Fruit fly (Drosophila melanogaster) whole organism, embryonic: Measurements from ENCODE around the gene CG13075.

Experiments used
- Bteb2 ChIP-seq: fragments of 200-800 bp; sonication (Bioruptor generic); optimal IDR thresholded peaks from 2 replicates; lab custom pipeline; 2016; ENCODE audit warnings: missing biosample characterization, missing genetic modification characterization
- CG13775 ChIP-seq: fragments of 200-800 bp; sonication (Bioruptor generic); optimal IDR thresholded peaks from 3 replicates; lab custom pipeline; 2017; ENCODE audit warnings: missing biosample characterization, mild to moderate bottlenecking, missing genetic modification characterization
- CG13894 ChIP-seq: fragments of 200-800 bp; sonication (Bioruptor generic); optimal IDR thresholded peaks from 3 replicates; lab custom pipeline; 2018; ENCODE audit warnings: missing biosample characterization, mild to moderate bottlenecking, missing genetic modification characterization, moderate library complexity
- CG14014 ChIP-seq: fragments of 200-800 bp; sonication (Bioruptor generic); IDR thresholded peaks from 2 replicates; pipeline ENCODE4 v1.3.6; 2022; ENCODE audit warnings: missing biosample characterization, missing genetic modification characterization
- CG14667 ChIP-seq: fragments of 200-800 bp; sonication (Bioruptor generic); IDR thresholded peaks from 2 replicates; pipeline ENCODE4 v1.3.6; 2022; ENCODE audit warnings: missing biosample characterization, missing genetic modification characterization
- CG14710 ChIP-seq: fragments of 200-800 bp; sonication (Bioruptor generic); optimal IDR thresholded peaks from 3 replicates; lab custom pipeline; 2019; ENCODE audit warnings: missing biosample characterization, mild to moderate bottlenecking, missing genetic modification characterization, moderate library complexity
- CG15073 ChIP-seq: fragments of 200-800 bp; sonication (Bioruptor generic); optimal IDR thresholded peaks from 2 replicates; lab custom pipeline; 2016; ENCODE audit warnings: missing biosample characterization, missing genetic modification characterization
- CG1529 ChIP-seq: fragments of 200-800 bp; sonication (Bioruptor generic); optimal IDR thresholded peaks from 3 replicates; lab custom pipeline; 2018; ENCODE audit warnings: missing biosample characterization, missing genetic modification characterization
- CG16815 ChIP-seq: fragments of 200-800 bp; sonication (Bioruptor generic); optimal IDR thresholded peaks from 3 replicates; lab custom pipeline; 2017; ENCODE audit warnings: missing biosample characterization, mild to moderate bottlenecking, missing genetic modification characterization
- CG17361 ChIP-seq: fragments of 200-800 bp; sonication (Bioruptor generic); IDR thresholded peaks from 3 replicates; pipeline ENCODE4 v1.3.6; 2022; ENCODE audit warnings: missing biosample characterization, missing genetic modification characterization
- CG17385 ChIP-seq: fragments of 200-800 bp; sonication (Bioruptor generic); optimal IDR thresholded peaks from 3 replicates; lab custom pipeline; 2018; ENCODE audit warnings: missing biosample characterization, mild to moderate bottlenecking, missing genetic modification characterization
- CG1792 ChIP-seq: fragments of 200-800 bp; sonication (Bioruptor generic); optimal IDR thresholded peaks from 2 replicates; lab custom pipeline; 2016; ENCODE audit warnings: missing biosample characterization, missing genetic modification characterization
- CG31441 ChIP-seq: fragments of 200-800 bp; sonication (Bioruptor generic); IDR thresholded peaks from 2 replicates; pipeline ENCODE4 v1.3.6; 2022; ENCODE audit warnings: missing biosample characterization, missing genetic modification characterization
- CG3407 ChIP-seq: fragments of 200-800 bp; sonication (Bioruptor generic); optimal IDR thresholded peaks from 2 replicates; lab custom pipeline; 2018; ENCODE audit warnings: missing biosample characterization, mild to moderate bottlenecking, missing genetic modification characterization
- CG4854 ChIP-seq: fragments of 200-800 bp; sonication (Bioruptor generic); optimal IDR thresholded peaks from 2 replicates; lab custom pipeline; 2016; ENCODE audit warnings: missing biosample characterization, missing genetic modification characterization, inconsistent platforms
- CG6689 ChIP-seq: fragments of 200-800 bp; sonication (Bioruptor generic); IDR thresholded peaks from 2 replicates; pipeline ENCODE4 v1.3.6; 2022; ENCODE audit warnings: missing biosample characterization, missing genetic modification characterization
- CG7271 ChIP-seq: fragments of 200-800 bp; sonication (Bioruptor generic); optimal IDR thresholded peaks from 2 replicates; lab custom pipeline; 2018; ENCODE audit warnings: missing biosample characterization, mild to moderate bottlenecking, missing genetic modification characterization, moderate library complexity
- CG9817 ChIP-seq: fragments of 200-800 bp; sonication (Bioruptor generic); optimal IDR thresholded peaks from 2 replicates; lab custom pipeline; 2018; ENCODE audit warnings: missing biosample characterization, mild to moderate bottlenecking, missing genetic modification characterization, moderate library complexity
- Camta ChIP-seq: fragments of 200-800 bp; sonication (Bioruptor generic); optimal IDR thresholded peaks from 2 replicates; lab custom pipeline; 2016; ENCODE audit warnings: missing biosample characterization, missing genetic modification characterization
- CoRest ChIP-seq: fragments of 200-800 bp; sonication (Bioruptor generic); optimal IDR thresholded peaks from 3 replicates; lab custom pipeline; 2018; ENCODE audit warnings: missing biosample characterization, mild to moderate bottlenecking, missing genetic modification characterization, moderate library complexity
- Dad ChIP-seq: fragments of 200-800 bp; sonication (Bioruptor generic); optimal IDR thresholded peaks from 3 replicates; lab custom pipeline; 2016; ENCODE audit warnings: missing biosample characterization, missing genetic modification characterization
- Dbx ChIP-seq: fragments of 200-800 bp; sonication (Bioruptor generic); IDR thresholded peaks from 3 replicates; pipeline ENCODE4 v1.3.6; 2022; ENCODE audit warnings: missing biosample characterization, missing genetic modification characterization
- Fer1 ChIP-seq: fragments of 200-800 bp; sonication (Bioruptor generic); optimal IDR thresholded peaks from 2 replicates; lab custom pipeline; 2017; ENCODE audit warnings: missing biosample characterization, mild to moderate bottlenecking, missing genetic modification characterization
- Fer3 ChIP-seq: fragments of 200-800 bp; sonication (Bioruptor generic); optimal IDR thresholded peaks from 2 replicates; lab custom pipeline; 2018; ENCODE audit warnings: missing biosample characterization, mild to moderate bottlenecking, missing genetic modification characterization, moderate library complexity
- GATAe ChIP-seq: fragments of 200-800 bp; sonication (Bioruptor generic); conservative IDR thresholded peaks from 2 replicates; pipeline ENCODE4 v1.3.6; 2022; ENCODE audit warnings: missing biosample characterization, missing genetic modification characterization
- Gug ChIP-seq: fragments of 200-800 bp; sonication (Bioruptor generic); IDR thresholded peaks from 4 replicates; pipeline ENCODE4 v1.3.6; 2022; ENCODE audit warnings: missing biosample characterization, missing genetic modification characterization
- HLH4C ChIP-seq: fragments of 200-800 bp; sonication (Bioruptor generic); IDR thresholded peaks from 3 replicates; pipeline ENCODE4 v1.3.6; 2022; ENCODE audit warnings: missing biosample characterization, missing genetic modification characterization; ENCODE audit not compliant: partially characterized antibody
- Hey ChIP-seq: fragments of 200-800 bp; sonication (Bioruptor generic); optimal IDR thresholded peaks from 3 replicates; lab custom pipeline; 2018; ENCODE audit warnings: missing biosample characterization, mild to moderate bottlenecking, missing genetic modification characterization
- Lim3 ChIP-seq: fragments of 200-800 bp; sonication (Bioruptor generic); IDR thresholded peaks from 2 replicates; pipeline ENCODE4 v1.3.6; 2022; ENCODE audit warnings: missing biosample characterization, missing genetic modification characterization
- Poxn ChIP-seq: fragments of 200-800 bp; sonication (Bioruptor generic); IDR thresholded peaks from 2 replicates; pipeline ENCODE4 v1.3.6; 2022; ENCODE audit warnings: missing biosample characterization, missing genetic modification characterization
- ap ChIP-seq: fragments of 200-800 bp; sonication (Bioruptor generic); IDR thresholded peaks from 2 replicates; pipeline ENCODE4 v1.3.6; 2022; ENCODE audit warnings: missing biosample characterization, missing genetic modification characterization
- bigmax ChIP-seq: fragments of 200-800 bp; sonication (Bioruptor generic); optimal IDR thresholded peaks from 2 replicates; lab custom pipeline; 2018; ENCODE audit warnings: missing biosample characterization, mild to moderate bottlenecking, missing genetic modification characterization
- crol ChIP-seq: fragments of 200-800 bp; sonication (Bioruptor generic); IDR thresholded peaks from 2 replicates; pipeline ENCODE4 v1.3.6; 2022; ENCODE audit warnings: missing biosample characterization, missing genetic modification characterization
- crp ChIP-seq, 2 experiments: fragments of 200-800 bp; sonication (Bioruptor generic); optimal IDR thresholded peaks; 2 replicates in 1 of 2; 3 replicates in 1 of 2; lab custom pipeline; 2017; ENCODE audit warnings: missing biosample characterization in 2 of 2, missing genetic modification characterization in 2 of 2, mild to moderate bottlenecking in 1 of 2, moderate library complexity in 1 of 2
- dati ChIP-seq: fragments of 200-800 bp; sonication (Bioruptor generic); IDR thresholded peaks from 2 replicates; pipeline ENCODE4 v1.3.6; 2022; ENCODE audit warnings: missing biosample characterization, missing genetic modification characterization
- dmrt11E ChIP-seq: fragments of 200-800 bp; sonication (Bioruptor generic); optimal IDR thresholded peaks from 3 replicates; lab custom pipeline; 2018; ENCODE audit warnings: missing biosample characterization, mild to moderate bottlenecking, missing genetic modification characterization, moderate library complexity
- gce ChIP-seq: fragments of 200-800 bp; sonication (Bioruptor generic); IDR thresholded peaks from 3 replicates; pipeline ENCODE4 v1.3.6; 2022; ENCODE audit warnings: missing biosample characterization, missing genetic modification characterization
- gcm2 ChIP-seq: fragments of 200-800 bp; sonication (Bioruptor generic); optimal IDR thresholded peaks from 2 replicates; lab custom pipeline; 2016; ENCODE audit warnings: missing biosample characterization, missing genetic modification characterization
- gfzf ChIP-seq: fragments of 200-800 bp; sonication (Bioruptor generic); optimal IDR thresholded peaks from 2 replicates; lab custom pipeline; 2016; ENCODE audit warnings: missing biosample characterization, mild to moderate bottlenecking, missing genetic modification characterization, moderate library complexity
- insv ChIP-seq, 2 experiments: fragments of 200-800 bp; sonication (Bioruptor generic); optimal IDR thresholded peaks; 3 replicates each; lab custom pipeline; 2016 to 2018; ENCODE audit warnings: missing biosample characterization in 2 of 2, missing genetic modification characterization in 2 of 2
- kah ChIP-seq: fragments of 200-800 bp; sonication (Bioruptor generic); optimal IDR thresholded peaks from 2 replicates; lab custom pipeline; 2018; ENCODE audit warnings: missing biosample characterization, mild to moderate bottlenecking, missing genetic modification characterization
- klu ChIP-seq: fragments of 200-800 bp; sonication (Bioruptor generic); IDR thresholded peaks from 2 replicates; pipeline ENCODE4 v1.3.6; 2022; ENCODE audit warnings: missing biosample characterization, missing genetic modification characterization
- lmd ChIP-seq: fragments of 200-800 bp; sonication (Bioruptor generic); IDR thresholded peaks from 2 replicates; pipeline ENCODE4 v1.3.6; 2022; ENCODE audit warnings: missing biosample characterization, missing genetic modification characterization
- maf-S ChIP-seq: fragments of 200-800 bp; sonication (Bioruptor generic); optimal IDR thresholded peaks from 2 replicates; lab custom pipeline; 2016; ENCODE audit warnings: missing biosample characterization, missing genetic modification characterization
- pum ChIP-seq: fragments of 200-800 bp; sonication (Bioruptor generic); optimal IDR thresholded peaks from 2 replicates; lab custom pipeline; 2016; ENCODE audit warnings: missing biosample characterization, missing genetic modification characterization
- ranshi ChIP-seq: fragments of 200-800 bp; sonication (Bioruptor generic); IDR thresholded peaks from 2 replicates; pipeline ENCODE4 v1.3.6; 2022; ENCODE audit warnings: missing biosample characterization, missing genetic modification characterization
- sens-2 ChIP-seq: fragments of 200-800 bp; sonication (Bioruptor generic); IDR thresholded peaks from 2 replicates; pipeline ENCODE4 v1.3.6; 2022; ENCODE audit warnings: missing biosample characterization, missing genetic modification characterization
- shn ChIP-seq: fragments of 200-800 bp; sonication (Bioruptor generic); optimal IDR thresholded peaks from 3 replicates; lab custom pipeline; 2016; ENCODE audit warnings: missing biosample characterization, missing genetic modification characterization
- sim ChIP-seq: fragments of 200-800 bp; sonication (Bioruptor generic); IDR thresholded peaks from 2 replicates; pipeline ENCODE4 v1.3.6; 2022; ENCODE audit warnings: missing biosample characterization, missing genetic modification characterization
- sob ChIP-seq: fragments of 200-800 bp; sonication (Bioruptor generic); IDR thresholded peaks from 2 replicates; pipeline ENCODE4 v1.3.6; 2022; ENCODE audit warnings: missing biosample characterization, missing genetic modification characterization
- zf30C ChIP-seq: fragments of 200-800 bp; sonication (Bioruptor generic); optimal IDR thresholded peaks from 3 replicates; lab custom pipeline; 2018; ENCODE audit warnings: missing biosample characterization, mild to moderate bottlenecking, missing genetic modification characterization

The CG13075 gene

DNA sequence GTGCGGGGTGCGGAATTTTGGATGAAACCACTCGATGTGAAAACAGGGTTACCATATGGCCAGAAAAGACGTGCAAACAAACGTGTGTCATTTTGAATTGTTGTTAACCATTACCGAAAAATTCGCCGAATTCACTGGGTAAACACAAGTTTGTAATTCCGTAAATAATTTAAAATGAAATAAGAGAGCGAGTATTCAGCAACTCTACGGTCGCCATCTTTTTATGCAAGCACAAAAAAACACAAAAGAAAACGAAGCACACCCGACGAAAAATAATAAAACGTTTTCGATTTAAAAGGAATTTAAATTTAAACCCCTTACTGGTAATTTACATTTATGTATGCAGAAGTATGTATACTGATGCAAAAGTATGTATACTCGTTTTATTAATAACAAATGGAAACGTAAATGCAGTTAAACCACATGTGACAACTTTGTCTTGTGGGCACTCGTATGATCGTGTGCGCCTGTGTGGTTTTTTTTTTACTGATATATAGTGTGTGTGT lies 37.9 kb upstream of the CG13075 start (continued):
- peak; percentile 55 for TF ChIP-seq Poxn
- peak; percentile 90 for TF ChIP-seq CG9817 (tag; lab: Kevin White, UChicago)
- peak; percentile 92 for TF ChIP-seq lmd (GFP tag; lab: Robert Waterston, UW)
- TF ChIP-seq GATAe (GFP tag; lab: Robert Waterston, UW), result peak; percentile 63; the same call in 1 of the 2 replicates
- TF ChIP-seq dati (GFP tag; lab: Robert Waterston, UW), result peak; percentile 79
- peak; percentile 88 for TF ChIP-seq CG17361
- peak; percentile 60; the same call in 3 of the 4 replicates for TF ChIP-seq Gug (GFP tag; lab: Robert Waterston, UW)
- TF ChIP-seq Bteb2 (GFP tag; lab: Kevin White, UChicago), result peak; percentile 89
- peak; percentile 78 for TF ChIP-seq CG16815 (GFP tag; lab: Kevin White, UChicago)
- TF ChIP-seq CG14710 (tag; lab: Kevin White, UChicago), result peak; percentile 90
- peak; percentile 96 for TF ChIP-seq Fer3 (tag; lab: Kevin White, UChicago)
- TF ChIP-seq CG7271 (tag; lab: Kevin White, UChicago), result peak; percentile 94
- peak; percentile 82 for TF ChIP-seq pum
- peak; percentile 89 for TF ChIP-seq CG1529 (GFP tag; lab: Kevin White, UChicago)
- no peak for TF ChIP-seq bigmax
- TF ChIP-seq Fer1 (GFP tag; lab: Kevin White, UChicago), result peak; percentile 97
- peak; percentile 90 for TF ChIP-seq ranshi (GFP tag; lab: Robert Waterston, UW)
- peak; percentile 82 for TF ChIP-seq CG13775 (GFP tag; lab: Kevin White, UChicago)
- TF ChIP-seq insv (GFP tag; optimal IDR thresholded peaks at IDR 0.05; lab: Kevin White, UChicago), result peak in 1 of 2 experiments; percentile 20
- TF ChIP-seq Camta (GFP tag; lab: Kevin White, UChicago), result peak; percentile 87
- TF ChIP-seq CoRest, result peak; percentile 95
- TF ChIP-seq ap (GFP tag; lab: Robert Waterston, UW), result peak; percentile 88
- TF ChIP-seq CG15073 (GFP tag; lab: Kevin White, UChicago), result no peak
- no peak for TF ChIP-seq zf30C (GFP tag; lab: Kevin White, UChicago)
- peak; percentile 79 for TF ChIP-seq CG4854
- peak; percentile 73 for TF ChIP-seq CG31441 (GFP tag; lab: Robert Waterston, UW)
- TF ChIP-seq Hey (tag; lab: Kevin White, UChicago), result peak; percentile 63
- TF ChIP-seq Dbx (GFP tag; lab: Robert Waterston, UW), result peak; percentile 94
- TF ChIP-seq CG17385 (GFP tag; lab: Kevin White, UChicago), result peak; percentile 94
- peak; percentile 92 for TF ChIP-seq gcm2 (GFP tag; lab: Kevin White, UChicago)
- peak; percentile 93 for TF ChIP-seq sob (GFP tag; lab: Robert Waterston, UW)
- TF ChIP-seq crol (GFP tag; lab: Robert Waterston, UW), result peak; percentile 93
- TF ChIP-seq HLH4C, result no peak
- peak; percentile 78 for TF ChIP-seq klu
- TF ChIP-seq crp (GFP tag; optimal IDR thresholded peaks at IDR 0.05; lab: Kevin White, UChicago), result peak in 1 of 2 experiments; percentile 44
- peak; percentile 69; the same call in 1 of the 2 replicates for TF ChIP-seq Lim3 (GFP tag; lab: Robert Waterston, UW)
- TF ChIP-seq CG14667 (GFP tag; lab: Robert Waterston, UW), result peak; percentile 86
- peak; percentile 94 for TF ChIP-seq CG13894 (tag; lab: Kevin White, UChicago)
- peak; percentile 89 for TF ChIP-seq CG1792 (GFP tag; lab: Kevin White, UChicago)
- TF ChIP-seq Dad (GFP tag; lab: Kevin White, UChicago), result peak; percentile 83
- peak; percentile 91 for TF ChIP-seq maf-S (GFP tag; lab: Kevin White, UChicago)
- peak; percentile 80; the same call in 1 of the 2 replicates for TF ChIP-seq sens-2 (GFP tag; lab: Robert Waterston, UW)
- peak; percentile 75 for TF ChIP-seq shn (GFP tag; lab: Kevin White, UChicago)
- TF ChIP-seq kah (GFP tag; lab: Kevin White, UChicago), result peak; percentile 81
- peak; percentile 93 for TF ChIP-seq gce (GFP tag; lab: Robert Waterston, UW)
- TF ChIP-seq CG6689 (GFP tag; lab: Robert Waterston, UW), result peak; percentile 94
- TF ChIP-seq dmrt11E (tag; lab: Kevin White, UChicago), result peak; percentile 90
- TF ChIP-seq CG3407, result peak; percentile 81
- peak; percentile 94 for TF ChIP-seq CG14014 (GFP tag; lab: Robert Waterston, UW)
- TF ChIP-seq gfzf (GFP tag; lab: Kevin White, UChicago), result no peak
- peak; percentile 78 for TF ChIP-seq sim (GFP tag; lab: Robert Waterston, UW)
